Fruit fly (Drosophila melanogaster): Measurements from ENCODE around the gene tna.

The tna gene

DNA sequence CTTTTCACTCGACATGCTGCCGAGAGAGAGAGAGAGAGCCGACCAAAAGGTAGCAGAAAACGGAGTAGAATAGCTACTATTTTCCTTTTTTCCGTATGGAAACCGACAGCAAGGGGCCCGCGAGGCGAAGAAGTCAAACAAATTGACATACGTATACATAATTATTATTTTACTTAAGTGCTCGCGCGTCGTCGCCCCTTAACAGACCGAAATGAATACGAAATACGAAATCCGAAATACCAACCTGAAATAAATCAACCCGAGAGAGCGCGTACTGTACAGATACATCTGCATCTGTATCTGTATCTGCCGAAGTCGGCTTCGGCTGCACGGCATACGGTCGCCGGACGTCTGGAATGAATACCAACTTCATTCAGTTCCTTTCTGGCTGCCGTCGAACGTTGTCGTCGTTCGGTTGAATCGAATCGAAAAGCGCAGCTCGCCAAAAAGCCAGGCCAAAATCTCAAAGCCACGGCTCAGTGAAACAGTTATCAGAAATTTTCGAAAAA, 22.2 kb downstream of the tna start (continued):
- TF ChIP-seq tio (GFP tag; optimal IDR thresholded peaks at IDR 0.05) (no peak), CG5180 (GFP tag; optimal IDR thresholded peaks at IDR 0.05) (peak; percentile 89), CHES-1-like (GFP tag; optimal IDR thresholded peaks at IDR 0.05) (peak; percentile 7), CG4707 (GFP tag; optimal IDR thresholded peaks at IDR 0.05) (peak; percentile 46), CG7357 (GFP tag; IDR thresholded peaks at IDR 0.05) (no peak), CG6175 (GFP tag; IDR thresholded peaks at IDR 0.05) (peak; percentile 57; the same call in 2 of the 3 replicates), CG8765 (GFP tag; IDR thresholded peaks at IDR 0.05) (no peak), CG9932 (GFP tag; IDR thresholded peaks at IDR 0.05) (peak; percentile 48; the same call in 1 of the 2 replicates), CG18599 (GFP tag; optimal IDR thresholded peaks at IDR 0.05) (peak; percentile 30), CG17829 (tag; optimal IDR thresholded peaks at IDR 0.05) (peak; percentile 70), CG15514 (GFP tag; optimal IDR thresholded peaks at IDR 0.05) (peak; percentile 35), CG17568 (GFP tag; optimal IDR thresholded peaks at IDR 0.05) (peak; percentile 24), insv (GFP tag; optimal IDR thresholded peaks at IDR 0.05) (no peak), CG14710 (tag; optimal IDR thresholded peaks at IDR 0.05) (no peak), ind (GFP tag; optimal IDR thresholded peaks at IDR 0.05) (no peak), ara (GFP tag; IDR thresholded peaks at IDR 0.05) (no peak), MBD-R2 (GFP tag; IDR thresholded peaks at IDR 0.05) (peak; percentile 27; the same call in 1 of the 2 replicates), B-H2 (GFP tag; optimal IDR thresholded peaks at IDR 0.05) (peak; percentile 64), ttk (GFP tag; IDR thresholded peaks at IDR 0.05) (peak; percentile 33; the same call in 1 of the 2 replicates), Dbx (GFP tag; IDR thresholded peaks at IDR 0.05) (no peak; the same call in 1 of the 3 replicates), Xbp1 (GFP tag; optimal IDR thresholded peaks at IDR 0.05) (peak; percentile 3), CG3726 (GFP tag; IDR thresholded peaks at IDR 0.05) (no peak), CG11456 (GFP tag; IDR thresholded peaks at IDR 0.05) (peak; percentile 63; the same call in 2 of the 3 replicates), Sin3A (optimal IDR thresholded peaks at IDR 0.05) (no peak), sd (tag; optimal IDR thresholded peaks at IDR 0.05) (peak; percentile 97), CG2116 (GFP tag; optimal IDR thresholded peaks at IDR 0.05) (peak; percentile 18), CG7372 (GFP tag; IDR thresholded peaks at IDR 0.05) (no peak), CG2678 (tag; optimal IDR thresholded peaks at IDR 0.05) (no peak), ssp (GFP tag; IDR thresholded peaks at IDR 0.05) (no peak), MTF-1 (GFP tag; optimal IDR thresholded peaks at IDR 0.05; ENCODE audit: borderline replicate concordance) (peak; percentile 77), jumu (GFP tag; optimal IDR thresholded peaks at IDR 0.05) (no peak), CG4854 (GFP tag; optimal IDR thresholded peaks at IDR 0.05) (peak; percentile 41), Hr78 (GFP tag; optimal IDR thresholded peaks at IDR 0.05) (peak in 1 of 2 experiments; percentile 78), E2f2 (GFP tag; IDR thresholded peaks at IDR 0.05) (peak; percentile 35; the same call in 1 of the 2 replicates), CG18619 (GFP tag; optimal IDR thresholded peaks at IDR 0.05) (no peak), Bteb2 (GFP tag; optimal IDR thresholded peaks at IDR 0.05) (no peak), CG10462 (GFP tag; optimal IDR thresholded peaks at IDR 0.05) (no peak), CG17361 (GFP tag; IDR thresholded peaks at IDR 0.05) (no peak), CG3163 (GFP tag; optimal IDR thresholded peaks at IDR 0.05) (peak; percentile 29), nom (GFP tag; optimal IDR thresholded peaks at IDR 0.05) (peak; percentile 63), HLH4C (GFP tag; IDR thresholded peaks at IDR 0.05; ENCODE audit: partially characterized antibody) (peak; percentile 29; the same call in 1 of the 3 replicates), Mrtf (GFP tag; IDR thresholded peaks at IDR 0.05) (no peak), Bgb (GFP tag; IDR thresholded peaks at IDR 0.05; ENCODE audit: partially characterized antibody) (peak; percentile 74), ap (GFP tag; IDR thresholded peaks at IDR 0.05) (no peak), scrt (GFP tag; optimal IDR thresholded peaks at IDR 0.05) (peak; percentile 42), CG13296 (GFP tag; optimal IDR thresholded peaks at IDR 0.05) (peak; percentile 43), stc (GFP tag; IDR thresholded peaks at IDR 0.05) (0 out of 2 replicates have a peak, but pooled peaks have one; percentile 38), h (optimal IDR thresholded peaks at IDR 0.05) (no peak), Poxn (GFP tag; IDR thresholded peaks at IDR 0.05) (no peak), CG3281 (GFP tag; optimal IDR thresholded peaks at IDR 0.05) (peak; percentile 49)

All from whole organism, embryonic.